Fruit fly (Drosophila melanogaster) whole organism: ENCODE measurements around the gene Bx42.

Experiments used
- CG8478 ChIP-seq: fragments of >200 bp; optimal IDR thresholded peaks from 2 replicates; lab custom pipeline; 2018; ENCODE audit warnings: inconsistent platforms
- Dll ChIP-seq: fragments of >200 bp; optimal IDR thresholded peaks from 2 replicates; lab custom pipeline; 2017
- EcR ChIP-seq, 2 experiments: fragments of >200 bp; optimal IDR thresholded peaks; 2 replicates each; lab custom pipeline; 2017; ENCODE audit warnings: missing biosample characterization in 2 of 2, missing genetic modification characterization in 2 of 2, missing genetic modification reagents in 2 of 2
- pan ChIP-seq: fragments of >200 bp; optimal IDR thresholded peaks from 2 replicates; lab custom pipeline; 2017
- psq ChIP-seq: fragments of >200 bp; optimal IDR thresholded peaks from 2 replicates; lab custom pipeline; 2017
- usp ChIP-seq: fragments of >200 bp; optimal IDR thresholded peaks from 2 replicates; lab custom pipeline; 2017; ENCODE audit warnings: missing biosample characterization, missing genetic modification characterization, mixed read lengths

DNA sequence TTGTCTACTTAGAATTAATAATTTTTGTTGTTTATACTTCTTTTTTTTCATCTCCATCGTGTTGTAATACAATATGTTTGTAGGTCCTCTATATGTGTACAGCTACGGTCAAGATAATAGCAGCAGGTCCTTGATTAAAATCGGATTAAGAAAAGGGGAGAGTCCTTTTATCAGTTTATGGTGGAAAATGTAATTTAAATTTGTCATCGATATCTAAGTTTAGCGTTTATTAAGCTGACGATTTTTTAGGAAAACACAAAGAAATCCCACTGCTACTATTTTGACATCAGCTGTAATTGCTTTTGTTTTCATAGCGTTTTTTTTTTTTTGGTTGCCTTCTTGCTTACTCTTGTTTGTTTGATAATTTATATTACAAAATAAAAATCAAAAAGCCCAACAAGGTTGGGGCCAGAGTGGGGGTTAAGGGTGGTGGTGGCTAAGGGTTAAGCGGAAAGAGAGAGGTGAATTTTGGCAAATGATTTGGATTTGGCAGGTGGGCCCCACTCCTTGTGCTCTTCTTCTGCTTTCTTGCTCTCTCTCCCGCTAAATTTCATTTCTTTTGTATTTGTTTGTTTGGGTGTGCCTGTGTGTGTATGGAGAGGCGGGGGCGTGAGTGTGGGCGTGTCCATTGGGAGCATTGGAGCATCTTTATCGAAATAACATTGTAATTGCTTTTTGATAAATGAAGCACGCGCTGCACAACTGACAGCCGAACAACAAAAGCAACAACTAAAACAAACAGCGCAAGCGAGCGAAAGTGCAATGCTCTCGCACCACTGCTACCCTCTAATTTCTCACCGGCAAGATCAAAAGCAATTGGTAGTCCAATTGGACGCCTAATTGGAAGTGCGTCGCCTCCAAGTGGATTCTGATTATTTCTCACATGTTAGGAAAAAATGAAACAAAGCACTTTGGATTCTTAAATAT lies 14.7 kb upstream of the Bx42 start:
- TF ChIP-seq CG8478 (lab: Kevin White, UChicago) (no peak), pan (lab: Kevin White, UChicago) (peak; percentile 24), usp (GFP tag; lab: Kevin White, UChicago) (no peak), EcR (GFP tag; optimal IDR thresholded peaks at IDR 0.05; lab: Kevin White, UChicago) (no peak), psq (no peak), Dll (lab: Kevin White, UChicago) (no peak)
